Fruit fly (Drosophila melanogaster): ENCODE data around the gene betaTub97EF.

betaTub97EF gene

DNA sequence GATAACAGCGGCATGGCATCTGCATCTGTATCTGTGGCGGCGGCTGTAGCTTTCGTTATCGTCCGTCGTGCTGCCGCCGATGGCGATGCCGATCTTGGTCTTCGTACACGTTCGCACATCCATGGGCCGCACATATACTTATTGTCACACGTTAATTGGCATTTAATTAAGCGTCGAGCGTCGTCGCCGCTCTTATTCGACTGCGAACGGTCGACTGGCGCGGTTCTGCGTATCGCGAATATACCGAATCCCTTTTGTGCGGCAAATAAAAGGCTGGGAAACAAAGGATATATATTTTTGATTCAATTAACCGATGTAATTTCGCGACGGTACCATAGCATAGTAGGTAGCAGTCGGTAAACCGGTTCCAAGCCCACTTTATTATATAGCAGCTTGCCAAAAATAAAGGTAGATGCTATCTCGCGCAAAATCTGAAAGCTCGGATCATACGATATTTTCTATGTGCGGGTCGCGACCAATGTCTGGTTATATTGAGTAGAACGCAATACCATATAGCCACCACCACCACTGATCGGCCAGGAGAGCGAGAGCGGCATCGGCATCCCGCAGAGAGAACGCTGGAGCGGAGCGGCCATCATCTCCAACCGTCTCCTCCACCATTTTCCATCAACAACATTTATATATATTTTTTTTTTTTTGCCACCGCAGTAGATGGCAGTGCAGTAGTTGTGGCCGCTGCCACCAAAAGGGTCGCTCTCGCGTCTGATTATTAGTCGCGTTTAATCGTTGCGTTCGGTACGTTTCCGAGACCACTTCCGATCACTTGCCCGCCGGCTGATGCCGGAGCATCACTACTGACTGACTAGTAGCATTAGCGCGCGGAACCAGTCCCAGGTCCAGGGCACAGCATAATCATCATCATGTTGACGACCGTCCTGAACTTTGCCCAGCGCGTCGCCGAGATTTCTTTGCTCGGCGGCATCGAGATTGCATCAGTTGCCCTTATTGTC lies 62.9 kb downstream of the betaTub97EF start, which contains the start of gene mino:
mino (plus strand) TSS at position 192 of the 971 bp plus-strand sequence.
- no peak for TF ChIP-seq grau (tag; optimal IDR thresholded peaks at IDR 0.05)
- TF ChIP-seq sd (tag; optimal IDR thresholded peaks at IDR 0.05): no peak
- no peak for TF ChIP-seq ara (GFP tag; IDR thresholded peaks at IDR 0.05)
- no peak for TF ChIP-seq Vsx1 (GFP tag; optimal IDR thresholded peaks at IDR 0.05)
- TF ChIP-seq Mad (GFP tag; optimal IDR thresholded peaks at IDR 0.05): no peak
- TF ChIP-seq CG15514 (GFP tag; optimal IDR thresholded peaks at IDR 0.05): peak; percentile 68
- TF ChIP-seq Meics (GFP tag; optimal IDR thresholded peaks at IDR 0.05): peak; percentile 24
- TF ChIP-seq CG13287 (GFP tag; IDR thresholded peaks at IDR 0.05; ENCODE audit: partially characterized antibody): 0 out of 2 replicates have a peak, but pooled peaks have one; percentile 19
- peak; percentile 23 for TF ChIP-seq CG12769 (tag; optimal IDR thresholded peaks at IDR 0.05)
- TF ChIP-seq sens (GFP tag): peak; percentile 45
- TF ChIP-seq ham (GFP tag; IDR thresholded peaks at IDR 0.05): no peak
- TF ChIP-seq cwo (GFP tag; optimal IDR thresholded peaks at IDR 0.05): peak; percentile 20
- peak; percentile 21 for TF ChIP-seq lab (GFP tag; optimal IDR thresholded peaks at IDR 0.05)
- no peak for TF ChIP-seq al (GFP tag; IDR thresholded peaks at IDR 0.05)
- TF ChIP-seq Fer1 (GFP tag; optimal IDR thresholded peaks at IDR 0.05): no peak
- TF ChIP-seq sob (GFP tag; IDR thresholded peaks at IDR 0.05): no peak
- peak; percentile 7 for TF ChIP-seq CG18599 (GFP tag; optimal IDR thresholded peaks at IDR 0.05)
- TF ChIP-seq kah (GFP tag; optimal IDR thresholded peaks at IDR 0.05): peak; percentile 7
- TF ChIP-seq CG3281 (GFP tag; optimal IDR thresholded peaks at IDR 0.05): peak; percentile 34
- no peak for TF ChIP-seq CG11456 (GFP tag; IDR thresholded peaks at IDR 0.05)
- TF ChIP-seq trh (GFP tag; optimal IDR thresholded peaks at IDR 0.05): no peak
- no peak for TF ChIP-seq btn (GFP tag; optimal IDR thresholded peaks at IDR 0.05)
- no peak for TF ChIP-seq Ets97D (GFP tag; optimal IDR thresholded peaks at IDR 0.05)
- peak; percentile 38 for TF ChIP-seq CG6765 (GFP tag; optimal IDR thresholded peaks at IDR 0.05)
- no peak for TF ChIP-seq hkb (optimal IDR thresholded peaks at IDR 0.05)
- no peak for TF ChIP-seq hkb (GFP tag; IDR thresholded peaks at IDR 0.05)
- TF ChIP-seq Deaf1 (tag; optimal IDR thresholded peaks at IDR 0.05): peak; percentile 93
- TF ChIP-seq CG2199 (GFP tag; IDR thresholded peaks at IDR 0.05): 0 out of 3 replicates have a peak, but pooled peaks have one; percentile 40
- 0 out of 2 replicates have a peak, but pooled peaks have one; percentile 6 for TF ChIP-seq CG43689 (GFP tag; IDR thresholded peaks at IDR 0.05)
- peak; percentile 67 for TF ChIP-seq CG7987 (GFP tag; optimal IDR thresholded peaks at IDR 0.05)
- peak; percentile 28 for TF ChIP-seq CG2678 (tag; optimal IDR thresholded peaks at IDR 0.05)
- TF ChIP-seq chinmo (GFP tag; IDR thresholded peaks at IDR 0.05; ENCODE audit: partially characterized antibody): peak; percentile 73; the same call in 3 of the 4 replicates
- peak; percentile 17 for TF ChIP-seq Jarid2 (GFP tag; optimal IDR thresholded peaks at IDR 0.05)
- TF ChIP-seq CG10959 (GFP tag; IDR thresholded peaks at IDR 0.05): no peak
- TF ChIP-seq sqz (GFP tag; optimal IDR thresholded peaks at IDR 0.05): peak; percentile 22
- TF ChIP-seq CG13624 (GFP tag; optimal IDR thresholded peaks at IDR 0.05): peak; percentile 57
- peak; percentile 33; the same call in 1 of the 2 replicates for TF ChIP-seq rib (GFP tag; IDR thresholded peaks at IDR 0.05)
- TF ChIP-seq Hmr (GFP tag; optimal IDR thresholded peaks at IDR 0.05): peak; percentile 4
- no peak for TF ChIP-seq CG10321 (GFP tag; IDR thresholded peaks at IDR 0.05)
- TF ChIP-seq Dll (GFP tag; IDR thresholded peaks at IDR 0.05; ENCODE audit: partially characterized antibody): 0 out of 4 replicates have a peak, but pooled peaks have one; percentile 10
- peak; percentile 3 for TF ChIP-seq schlank (tag; optimal IDR thresholded peaks at IDR 0.05)
- TF ChIP-seq chif (GFP tag; optimal IDR thresholded peaks at IDR 0.05): no peak
- peak; percentile 82 for TF ChIP-seq Med (GFP tag)
- TF ChIP-seq Max (GFP tag; optimal IDR thresholded peaks at IDR 0.05): no peak
- no peak for TF ChIP-seq CG4404 (GFP tag; IDR thresholded peaks at IDR 0.05)
- TF ChIP-seq ken (GFP tag; IDR thresholded peaks at IDR 0.05): 0 out of 3 replicates have a peak, but pooled peaks have one; percentile 21
- peak; percentile 99 for TF ChIP-seq CG13894 (tag; optimal IDR thresholded peaks at IDR 0.05)
- no peak for TF ChIP-seq zfh2 (GFP tag; optimal IDR thresholded peaks at IDR 0.05)
